Worm (Caenorhabditis elegans): ENCODE results near the gene C45B11.2.

ce11 chrV:11060239-11060984, 17.9 kb downstream of the C45B11.2 start, which contains the start of gene T04C12.11:
- TF ChIP-seq cog-1 (tag; optimal IDR thresholded peaks at IDR 0.05) (no peak), ztf-29 (GFP tag; IDR thresholded peaks at IDR 0.05) (no peak)
